Fruit fly (Drosophila melanogaster) ovary, adult (tissue): ENCODE measurements around the gene Iris.

Source experiments
- CG17801 ChIP-seq: fragments of 200-800 bp; optimal IDR thresholded peaks from 2 replicates; lab custom pipeline; 2019; ENCODE audit warnings: missing biosample characterization, mild to moderate bottlenecking, missing genetic modification characterization, moderate library complexity; ENCODE audit not compliant: partially characterized antibody

The Iris gene

DNA sequence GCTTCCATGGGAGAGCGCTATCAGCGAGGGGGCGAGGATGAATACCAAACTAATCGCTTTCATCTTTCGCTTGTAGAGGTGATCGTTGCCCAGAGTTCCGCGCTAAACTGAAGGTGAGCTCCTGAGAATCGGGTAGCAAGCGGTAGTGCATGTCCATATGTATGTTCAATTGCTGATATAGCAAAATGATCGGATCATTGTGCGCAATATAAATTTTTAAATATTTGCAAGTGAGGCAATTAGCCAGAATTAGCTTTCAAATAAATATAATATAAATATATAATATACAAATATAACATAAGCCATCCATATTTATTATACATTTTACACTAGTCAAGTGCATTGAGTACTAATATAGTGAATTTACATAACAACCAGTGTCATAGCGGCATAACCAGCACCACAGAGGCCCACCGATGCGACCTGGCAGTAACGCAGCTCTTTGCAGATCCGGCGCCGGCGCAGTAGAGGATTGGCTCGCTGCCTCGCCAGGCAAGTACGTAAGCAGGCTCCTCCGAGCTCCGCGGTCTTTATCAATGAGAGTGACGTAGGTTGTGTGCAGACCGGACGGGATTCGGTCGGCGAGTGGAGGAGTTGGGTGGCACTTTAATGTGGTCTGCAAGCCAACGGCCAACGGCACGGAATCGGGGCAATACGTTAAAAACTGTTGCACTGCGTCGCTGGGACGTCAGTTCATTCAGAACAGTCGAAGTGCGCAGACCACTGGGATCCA, at the start of gene Iris, which contains the start of gene CG4577:
TSS of gene Iris (minus strand) at position 88 of the 733 bp plus-strand sequence.
TSS of gene CG4577 (plus strand) at position 683 of the 733 bp plus-strand sequence.
- TF ChIP-seq CG17801 (GFP tag; lab: Kevin White, UChicago), result no peak

DNA sequence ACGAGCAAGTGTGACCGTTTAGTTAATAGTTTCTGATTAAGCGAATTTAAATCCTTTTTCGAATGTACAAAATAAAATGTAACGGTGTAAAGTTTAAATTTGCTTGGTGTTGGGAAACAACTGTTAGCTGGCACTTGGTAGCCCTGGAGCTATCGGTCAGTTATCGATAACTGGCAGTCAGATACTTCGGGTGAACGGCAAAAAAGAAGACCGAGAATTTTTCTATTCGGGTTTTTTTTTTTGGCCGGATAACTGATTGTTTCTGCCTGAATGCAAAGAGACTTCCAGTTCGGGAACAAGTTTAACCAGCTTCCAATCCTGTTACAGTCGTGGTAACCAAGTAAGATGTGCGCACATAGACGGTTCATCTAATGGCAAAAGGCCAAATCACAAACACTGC, 43.6 kb upstream of the Iris start, which contains the start of gene CG4896:
TSS of gene CG4896 (plus strand) at position 169 of the 400 bp plus-strand sequence.
- peak; percentile 2 for TF ChIP-seq CG17801 (GFP tag; lab: Kevin White, UChicago)

dm6 chr2L:1172704-1173107, 38.8 kb upstream of the Iris start, which contains the start of the genes Charon and CG4887:
Gene Charon (minus strand): TSS chr2L:1172805.
Gene CG4887 (plus strand): TSS chr2L:1173009.
- TF ChIP-seq CG17801 (GFP tag; lab: Kevin White, UChicago), result peak; percentile 50

dm6 chr2L:1169867-1170415, 36.0 kb upstream of the Iris start, which contains the start of the genes CG31922 and Plap:
Gene CG31922 (plus strand): TSS chr2L:1170181.
Gene Plap (minus strand): TSS chr2L:1170365.
- TF ChIP-seq CG17801 (GFP tag; lab: Kevin White, UChicago), result peak; percentile 69

- TF ChIP-seq CG17801 (GFP tag; lab: Kevin White, UChicago), result no peak
Observed at dm6 chr2L:1166326-1166725, 32.4 kb upstream of the Iris start, which contains the start of gene CG14341. Gene CG14341 (plus strand): TSS chr2L:1166506.

DNA sequence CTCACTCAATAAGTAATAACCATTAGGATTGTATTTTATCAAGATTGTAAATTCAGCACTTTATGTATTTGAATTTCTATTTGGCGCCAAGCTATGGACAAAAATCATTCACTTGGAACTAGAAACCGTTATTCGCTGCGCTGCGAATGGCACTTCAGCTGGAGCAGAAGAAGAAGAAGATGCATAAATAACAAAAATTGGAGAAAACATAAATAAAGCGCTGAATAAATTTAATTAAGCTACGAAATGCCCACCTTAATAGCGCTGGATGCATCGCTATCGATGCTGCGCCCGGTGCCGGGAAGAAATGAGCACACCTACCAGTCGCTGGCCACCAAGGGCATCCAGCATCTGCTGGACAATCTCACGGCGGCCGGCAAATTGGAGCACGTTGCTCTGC, 30.4 kb upstream of the Iris start, which contains the start of gene IntS14:
TSS of gene IntS14 (plus strand) at position 150 of the 400 bp plus-strand sequence.
- peak; percentile 2 for TF ChIP-seq CG17801 (GFP tag; lab: Kevin White, UChicago)

dm6 chr2L:1163538-1164143, 29.7 kb upstream of the Iris start, which contains the start of gene CG5080:
Gene CG5080 (minus strand): TSS chr2L:1163886.
- TF ChIP-seq CG17801 (GFP tag; lab: Kevin White, UChicago), result no peak

dm6 chr2L:1158519-1159319, 24.8 kb upstream of the Iris start, which contains the start of gene Tango14:
Gene Tango14 (plus strand): TSS chr2L:1158661.
- TF ChIP-seq CG17801 (GFP tag; lab: Kevin White, UChicago), result no peak

- TF ChIP-seq CG17801 (GFP tag; lab: Kevin White, UChicago), result no peak
Observed at dm6 chr2L:1157679-1158518, 24.0 kb upstream of the Iris start, which contains the start of gene capt. Gene capt (minus strand): TSS chr2L:1158262.

- TF ChIP-seq CG17801 (GFP tag; lab: Kevin White, UChicago), result no peak
Observed at dm6 chr2L:1157357-1157678, 23.4 kb upstream of the Iris start.

dm6 chr2L:1156592-1157249, 22.8 kb upstream of the Iris start:
- no peak for TF ChIP-seq CG17801 (GFP tag; lab: Kevin White, UChicago)

dm6 chr2L:1152693-1153092, 18.8 kb upstream of the Iris start:
- TF ChIP-seq CG17801 (GFP tag; lab: Kevin White, UChicago), result no peak

- TF ChIP-seq CG17801 (GFP tag; lab: Kevin White, UChicago), result peak; percentile 62
Observed at dm6 chr2L:1150554-1150953, 16.7 kb upstream of the Iris start, which contains the start of the genes Tfb4 and Vps29. Gene Tfb4 (minus strand): TSS chr2L:1150677. Gene Vps29 (plus strand): TSS chr2L:1150766.
